Worm (Caenorhabditis elegans): ENCODE measurements around the gene srh-154.

ce11 chrV:17436492-17436891 is 3.0 kb upstream of the srh-154 start, which contains the start of gene F20E11.18:
- no peak for TF ChIP-seq ttx-3 (tag; optimal IDR thresholded peaks at IDR 0.05)
- no peak for TF ChIP-seq hlh-13 (GFP tag; optimal IDR thresholded peaks at IDR 0.05)
- TF ChIP-seq tbx-2 (tag; optimal IDR thresholded peaks at IDR 0.05): no peak
- no peak for TF ChIP-seq npax-4 (tag; optimal IDR thresholded peaks at IDR 0.05)
- TF ChIP-seq ceh-14 (tag; optimal IDR thresholded peaks at IDR 0.05): no peak
- TF ChIP-seq dve-1 (tag; optimal IDR thresholded peaks at IDR 0.05): no peak
- no peak for TF ChIP-seq K02D7.2 (tag; optimal IDR thresholded peaks at IDR 0.05)
- no peak for TF ChIP-seq rnt-1 (tag; optimal IDR thresholded peaks at IDR 0.05)
- no peak for TF ChIP-seq ztf-16 (tag; optimal IDR thresholded peaks at IDR 0.05)
- TF ChIP-seq madf-2 (tag; optimal IDR thresholded peaks at IDR 0.05): no peak
- TF ChIP-seq sox-4 (tag; optimal IDR thresholded peaks at IDR 0.05): no peak
- no peak for TF ChIP-seq hlh-15 (tag; optimal IDR thresholded peaks at IDR 0.05)
- no peak for TF ChIP-seq F13H6.1 (tag; optimal IDR thresholded peaks at IDR 0.05)
- no peak for TF ChIP-seq fkh-10 (GFP tag; optimal IDR thresholded peaks at IDR 0.05)

Data from whole organism, late embryonic.